Worm (Caenorhabditis elegans) whole organism, mixed stage, embryonic: Measurements from ENCODE around the gene C23G10.2.
A peak's percentile ranks its signal among the peaks of the same experiment; 100 is the strongest.

ENCODE experiments used
- bed-3 ChIP-seq: fragments of 200-800 bp; sonication (Bioruptor generic); optimal IDR thresholded peaks from 3 replicates; lab custom pipeline; 2018; ENCODE audit warnings: mild to moderate bottlenecking, missing genetic modification characterization, moderate library complexity, missing compliant biosample characterization
- blmp-1 ChIP-seq: fragments of 150-350 bp; optimal IDR thresholded peaks from 2 replicates; lab custom pipeline; 2014; ENCODE audit warnings: missing biosample characterization, missing genetic modification characterization
- ceh-39 ChIP-seq: fragments of 150-350 bp; optimal IDR thresholded peaks from 2 replicates; lab custom pipeline; 2014; ENCODE audit warnings: missing biosample characterization, missing genetic modification characterization
- ceh-43 ChIP-seq: fragments of 200-800 bp; sonication (Bioruptor generic); optimal IDR thresholded peaks from 2 replicates; lab custom pipeline; 2018; ENCODE audit warnings: mild to moderate bottlenecking, missing genetic modification characterization, moderate library complexity, missing compliant biosample characterization
- ces-1 ChIP-seq: fragments of 150-350 bp; optimal IDR thresholded peaks from 2 replicates; lab custom pipeline; 2014; ENCODE audit warnings: missing biosample characterization, missing genetic modification reagents, missing genetic modification characterization
- cnd-1 ChIP-seq: fragments of 200-800 bp; sonication (Bioruptor generic); optimal IDR thresholded peaks from 2 replicates; lab custom pipeline; 2018; ENCODE audit warnings: mild to moderate bottlenecking, missing genetic modification characterization, missing compliant biosample characterization
- drap-1 ChIP-seq: fragments of 200-800 bp; sonication (Bioruptor generic); optimal IDR thresholded peaks from 3 replicates; lab custom pipeline; 2018; ENCODE audit warnings: mild to moderate bottlenecking, missing genetic modification characterization, missing compliant biosample characterization
- elt-3 ChIP-seq: fragments of 150-350 bp; optimal IDR thresholded peaks from 2 replicates; lab custom pipeline; 2014; ENCODE audit warnings: missing biosample characterization, missing genetic modification characterization
- flh-1 ChIP-seq: fragments of 200-800 bp; sonication (Bioruptor generic); optimal IDR thresholded peaks from 2 replicates; lab custom pipeline; 2018; ENCODE audit warnings: mild to moderate bottlenecking, missing genetic modification characterization, moderate library complexity, missing compliant biosample characterization
- lin-13 ChIP-seq: fragments of 150-350 bp; optimal IDR thresholded peaks from 2 replicates; lab custom pipeline; 2014; ENCODE audit warnings: missing biosample characterization, missing genetic modification characterization
- lsy-2 ChIP-seq: fragments of 150-350 bp; optimal IDR thresholded peaks from 2 replicates; lab custom pipeline; 2014; ENCODE audit warnings: missing biosample characterization, missing genetic modification characterization
- mab-5 ChIP-seq: fragments of 150-350 bp; optimal IDR thresholded peaks from 2 replicates; lab custom pipeline; 2014; ENCODE audit warnings: missing biosample characterization, missing genetic modification characterization
- mep-1 ChIP-seq: fragments of 150-350 bp; optimal IDR thresholded peaks from 2 replicates; lab custom pipeline; 2017; ENCODE audit warnings: missing biosample characterization, missing genetic modification reagents, missing genetic modification characterization, inconsistent platforms
- nhr-2 ChIP-seq: fragments of 150-350 bp; optimal IDR thresholded peaks from 2 replicates; lab custom pipeline; 2014; ENCODE audit warnings: missing biosample characterization, missing genetic modification characterization
- nhr-237 ChIP-seq: fragments of 150-350 bp; optimal IDR thresholded peaks from 2 replicates; lab custom pipeline; 2014; ENCODE audit warnings: missing biosample characterization, missing genetic modification characterization
- nhr-28 ChIP-seq: fragments of 150-350 bp; optimal IDR thresholded peaks from 2 replicates; lab custom pipeline; 2014; ENCODE audit warnings: missing biosample characterization, missing genetic modification characterization
- pha-4 ChIP-seq: fragments of 150-350 bp; optimal IDR thresholded peaks from 2 replicates; lab custom pipeline; 2018; ENCODE audit warnings: missing biosample characterization, missing genetic modification reagents, missing genetic modification characterization
- tbx-8 ChIP-seq: fragments of 200-800 bp; sonication (Bioruptor generic); optimal IDR thresholded peaks from 2 replicates; lab custom pipeline; 2018; ENCODE audit warnings: mild to moderate bottlenecking, missing genetic modification characterization, moderate library complexity, missing compliant biosample characterization
- unc-39 ChIP-seq: fragments of 150-350 bp; optimal IDR thresholded peaks from 2 replicates; lab custom pipeline; 2014; ENCODE audit warnings: missing biosample characterization, missing genetic modification characterization
- zip-8 ChIP-seq: fragments of 150-350 bp; optimal IDR thresholded peaks from 2 replicates; lab custom pipeline; 2014; ENCODE audit warnings: missing biosample characterization, missing genetic modification characterization
- ztf-11 ChIP-seq: fragments of 150-350 bp; optimal IDR thresholded peaks from 2 replicates; lab custom pipeline; 2014; ENCODE audit warnings: missing biosample characterization, missing genetic modification characterization

Gene C23G10.2

DNA sequence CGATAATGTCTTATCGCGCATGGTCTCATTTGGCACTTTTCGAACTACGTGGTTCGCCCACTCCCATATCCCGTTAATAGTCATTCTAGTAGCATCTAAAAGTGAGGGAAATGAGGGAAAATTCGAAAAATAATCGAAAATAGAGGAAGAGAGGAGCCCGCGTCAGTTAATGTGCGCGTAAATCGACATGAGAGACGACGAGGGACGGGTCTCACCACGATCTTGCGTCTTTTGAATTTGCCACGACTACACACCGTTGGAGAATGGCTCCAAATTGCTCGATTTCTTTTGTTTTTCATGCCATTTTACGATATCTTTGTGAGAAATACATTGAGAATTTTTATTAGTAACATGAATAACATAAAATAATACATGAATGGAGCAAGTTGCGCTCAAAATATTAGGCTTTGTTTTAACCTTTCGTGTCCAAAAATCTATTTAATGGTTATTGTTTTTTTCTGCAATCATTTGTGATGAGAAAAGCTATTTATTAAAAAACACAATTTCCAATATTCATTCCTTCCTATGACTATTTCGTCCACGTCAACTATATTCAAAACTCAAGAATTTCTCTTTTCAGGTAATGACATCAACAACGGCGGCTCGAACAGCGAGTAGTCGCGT lies 40.3 kb downstream of the C23G10.2 start, which contains the start of the genes gen-1 and stt-3:
TSS of gene gen-1 (minus strand) at position 95 of the 624 bp plus-strand sequence.
TSS of gene stt-3 (plus strand) at position 574 of the 624 bp plus-strand sequence.
- TF ChIP-seq zip-8 (tag; lab: Kevin White, UChicago) (no peak), mep-1 (tag; lab: Kevin White, UChicago) (peak; percentile 54)

DNA sequence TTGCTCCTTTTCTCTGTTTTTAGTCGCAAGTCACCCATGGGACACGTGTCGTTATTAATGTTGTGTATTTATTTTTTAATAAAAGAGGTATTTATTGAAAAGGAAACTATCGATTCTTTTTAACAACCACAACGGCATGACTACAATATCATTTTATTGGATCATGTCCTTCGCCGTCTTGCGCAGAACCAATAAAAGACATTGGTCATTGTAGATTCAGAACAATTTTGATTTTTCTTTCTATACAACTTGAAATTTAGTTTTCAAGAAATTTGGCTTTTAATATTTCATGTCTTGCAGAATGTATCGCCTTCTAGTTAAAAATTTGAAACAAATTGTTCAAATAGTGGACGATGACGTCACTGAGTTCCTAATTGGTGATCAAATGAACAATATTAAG lies 43.6 kb downstream of the C23G10.2 start, which contains the start of gene amdh-1:
TSS of gene amdh-1 (plus strand) at position 301 of the 400 bp plus-strand sequence.
- TF ChIP-seq mab-5 (tag; lab: Kevin White, UChicago), result no peak
- TF ChIP-seq ces-1 (GFP tag; lab: Kevin White, UChicago), result no peak
- TF ChIP-seq ceh-43 (GFP tag; lab: Kevin White, UChicago), result no peak
- no peak for TF ChIP-seq ceh-39 (tag; lab: Kevin White, UChicago)
- TF ChIP-seq bed-3 (GFP tag; lab: Kevin White, UChicago), result no peak

DNA sequence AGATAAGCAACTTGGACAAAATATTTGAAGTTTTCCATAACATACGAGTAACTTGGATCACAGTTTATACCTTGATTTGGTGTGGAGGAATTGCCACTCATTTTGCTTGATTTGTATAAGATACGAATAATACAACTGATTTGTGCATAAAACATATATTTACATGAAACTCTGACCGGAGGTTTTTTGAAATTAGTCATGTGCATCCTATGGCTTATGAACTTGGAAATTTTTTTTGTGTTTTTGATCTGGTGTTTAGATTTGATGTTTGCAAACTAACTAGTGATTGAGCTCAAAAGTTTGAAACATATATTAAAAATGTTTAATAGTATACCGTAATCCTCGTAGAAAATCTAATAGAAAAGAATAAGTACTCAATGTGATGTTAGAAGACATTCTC lies 46.9 kb downstream of the C23G10.2 start, which contains the start of gene srg-8:
TSS of gene srg-8 (minus strand) at position 101 of the 400 bp plus-strand sequence.
- TF ChIP-seq tbx-8 (GFP tag; lab: Kevin White, UChicago), result no peak

DNA sequence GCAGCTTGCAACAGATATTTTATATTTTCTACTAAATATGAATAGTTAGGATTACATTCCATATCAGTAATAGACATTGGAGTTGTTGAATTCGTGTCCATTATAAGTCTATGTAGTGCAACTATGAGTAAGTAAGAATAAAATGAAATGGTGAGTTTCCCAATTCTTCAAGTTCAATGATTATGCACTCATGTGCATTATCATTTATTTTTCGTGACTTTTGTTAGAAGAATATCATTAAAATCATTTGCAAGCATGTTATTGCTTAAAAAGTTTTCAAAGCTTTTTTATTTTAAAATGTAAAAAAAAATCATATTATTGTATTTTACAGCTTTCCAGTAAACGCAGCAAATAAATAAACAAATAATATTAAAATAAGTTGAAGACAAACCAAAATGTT lies 48.8 kb downstream of the C23G10.2 start, which contains the start of gene srg-9:
TSS of gene srg-9 (minus strand) at position 101 of the 400 bp plus-strand sequence.
- TF ChIP-seq lsy-2 (tag; lab: Kevin White, UChicago) (no peak), zip-8 (tag; lab: Kevin White, UChicago) (no peak), lin-13 (tag; lab: Kevin White, UChicago) (no peak), ztf-11 (tag; lab: Kevin White, UChicago) (no peak)

DNA sequence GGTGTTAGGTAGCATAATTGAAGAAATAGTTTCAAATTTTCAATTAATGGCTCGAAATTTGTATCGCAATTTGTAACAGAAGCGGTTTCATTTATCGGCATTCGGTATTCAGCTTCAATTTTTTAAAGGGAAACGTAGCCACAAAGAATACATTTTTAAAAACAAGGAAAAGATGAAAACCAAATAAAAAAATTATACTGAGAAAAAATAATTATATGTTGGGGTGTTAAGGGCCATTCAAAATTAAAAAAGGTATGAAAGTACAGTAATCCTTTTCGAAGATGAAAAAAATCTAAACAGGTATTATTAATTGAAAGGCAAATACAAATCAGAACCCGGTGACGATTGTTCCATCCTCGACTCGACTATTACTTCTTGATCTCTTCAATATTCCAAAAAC lies 50.4 kb downstream of the C23G10.2 start, which contains the start of gene srg-1:
TSS of gene srg-1 (minus strand) at position 101 of the 400 bp plus-strand sequence.
- TF ChIP-seq blmp-1 (tag; lab: Kevin White, UChicago), result no peak
- no peak for TF ChIP-seq ceh-39 (tag; lab: Kevin White, UChicago)
- TF ChIP-seq cnd-1 (tag; lab: Kevin White, UChicago), result no peak
- TF ChIP-seq pha-4 (tag; lab: Kevin White, UChicago), result no peak
- no peak for TF ChIP-seq bed-3 (GFP tag; lab: Kevin White, UChicago)
- TF ChIP-seq mep-1 (tag; lab: Kevin White, UChicago), result no peak
- TF ChIP-seq nhr-2 (tag; lab: Kevin White, UChicago), result no peak
- no peak for TF ChIP-seq flh-1 (GFP tag; lab: Kevin White, UChicago)
- no peak for TF ChIP-seq drap-1 (GFP tag; lab: Kevin White, UChicago)
- no peak for TF ChIP-seq elt-3
- TF ChIP-seq nhr-237 (tag; lab: Kevin White, UChicago), result no peak
- no peak for TF ChIP-seq unc-39 (tag; lab: Kevin White, UChicago)
- no peak for TF ChIP-seq nhr-28
